Worm (Caenorhabditis elegans) whole organism, L4 larva: ENCODE measurements around the gene Y73C8C.3.

Source experiments
- F10B5.3 ChIP-seq: sonication (generic microtip); optimal IDR thresholded peaks from 2 replicates; lab custom pipeline; 2016; ENCODE audit warnings: mild to moderate bottlenecking, missing genetic modification characterization, missing compliant biosample characterization
- F26F4.8 ChIP-seq: fragments of 200-800 bp; sonication (Bioruptor generic); conservative IDR thresholded peaks from 2 replicates; pipeline ENCODE4 v1.3.6; 2022; ENCODE audit warnings: missing genetic modification characterization, missing compliant biosample characterization
- F44E2.7 ChIP-seq: fragments of 200-800 bp; sonication (Bioruptor generic); IDR thresholded peaks from 2 replicates; pipeline ENCODE4 v2.1.2; 2022; ENCODE audit warnings: missing genetic modification characterization, missing compliant biosample characterization
- F49E8.2 ChIP-seq: sonication (generic microtip); optimal IDR thresholded peaks from 2 replicates; lab custom pipeline; 2016; ENCODE audit warnings: missing compliant biosample characterization, mild to moderate bottlenecking, missing genetic modification characterization, borderline replicate concordance
- Y75B8A.6 ChIP-seq: fragments of 200-800 bp; sonication (Bioruptor generic); IDR thresholded peaks from 2 replicates; pipeline ENCODE4 v1.3.6; 2022; ENCODE audit warnings: missing genetic modification reagents, missing genetic modification characterization, missing compliant biosample characterization
- ZK546.5 ChIP-seq, 2 experiments: sonication (generic microtip); optimal IDR thresholded peaks; 2 replicates each; lab custom pipeline; 2017; ENCODE audit warnings: missing biosample characterization in 2 of 2, missing genetic modification characterization in 2 of 2
- aha-1 ChIP-seq: fragments of 150-350 bp; peaks from one replicate; lab custom pipeline; 2014; ENCODE audit warnings: missing biosample characterization, missing genetic modification characterization
- arid-1 ChIP-seq: fragments of 200-800 bp; sonication (Bioruptor generic); conservative IDR thresholded peaks from 2 replicates; pipeline ENCODE4 v1.3.6; 2022; ENCODE audit warnings: missing genetic modification reagents, missing genetic modification characterization, missing compliant biosample characterization
- ceh-28 ChIP-seq: fragments of 150-350 bp; optimal IDR thresholded peaks from 2 replicates; lab custom pipeline; 2014; ENCODE audit warnings: missing biosample characterization, missing genetic modification reagents, missing genetic modification characterization
- ceh-32 ChIP-seq: sonication (generic microtip); optimal IDR thresholded peaks from 2 replicates; lab custom pipeline; 2016; ENCODE audit warnings: mild to moderate bottlenecking, missing genetic modification characterization, missing compliant biosample characterization; ENCODE audit not compliant: poor library complexity
- ceh-82 ChIP-seq: sonication (generic microtip); optimal IDR thresholded peaks from 2 replicates; lab custom pipeline; 2017; ENCODE audit warnings: missing biosample characterization, missing genetic modification characterization
- daf-12 ChIP-seq: fragments of 150-350 bp; optimal IDR thresholded peaks from 2 replicates; lab custom pipeline; 2014; ENCODE audit warnings: missing biosample characterization, missing genetic modification reagents, missing genetic modification characterization
- dmd-6 ChIP-seq: fragments of 200-800 bp; sonication (Bioruptor generic); IDR thresholded peaks from 2 replicates; pipeline ENCODE4 v1.3.6; 2022; ENCODE audit warnings: missing genetic modification reagents, missing genetic modification characterization, missing compliant biosample characterization
- dmd-9 ChIP-seq: fragments of 200-800 bp; sonication (Bioruptor generic); IDR thresholded peaks from 2 replicates; pipeline ENCODE4 v1.3.6; 2022; ENCODE audit warnings: missing genetic modification reagents, missing genetic modification characterization, missing compliant biosample characterization
- egl-27 ChIP-seq: sonication (generic microtip); optimal IDR thresholded peaks from 3 replicates; lab custom pipeline; 2017; ENCODE audit warnings: missing biosample characterization, missing genetic modification reagents, missing genetic modification characterization
- fkh-10 ChIP-seq: fragments of 150-350 bp; optimal IDR thresholded peaks from 2 replicates; lab custom pipeline; 2014; ENCODE audit warnings: missing biosample characterization, missing genetic modification reagents, missing genetic modification characterization
- hlh-30 ChIP-seq: sonication (generic microtip); optimal IDR thresholded peaks from 2 replicates; lab custom pipeline; 2017; ENCODE audit warnings: antibody characterized with exemption, mild to moderate bottlenecking, missing genetic modification characterization, missing compliant biosample characterization; ENCODE audit not compliant: insufficient read depth
- hmg-1.1 ChIP-seq: fragments of 200-800 bp; sonication (Bioruptor generic); IDR thresholded peaks from 2 replicates; pipeline ENCODE4 v1.3.6; 2022; ENCODE audit warnings: missing genetic modification reagents, missing genetic modification characterization, missing compliant biosample characterization
- lin-39 ChIP-seq: fragments of 150-350 bp; optimal IDR thresholded peaks from 2 replicates; lab custom pipeline; 2014; ENCODE audit warnings: missing biosample characterization, missing genetic modification reagents, missing genetic modification characterization
- madf-5 ChIP-seq, 2 experiments: fragments of 200-800 bp; sonication (Bioruptor generic); IDR thresholded peaks; 2 replicates each; pipeline ENCODE4 v1.3.6; 2022; ENCODE audit warnings: missing compliant biosample characterization in 2 of 2, missing genetic modification characterization in 2 of 2
- mdt-29 ChIP-seq: fragments of 200-800 bp; sonication (Bioruptor generic); IDR thresholded peaks from 2 replicates; pipeline ENCODE4 v1.3.6; 2022; ENCODE audit warnings: missing genetic modification reagents, missing genetic modification characterization, missing compliant biosample characterization
- mep-1 ChIP-seq: fragments of 150-350 bp; sonication (generic microtip); optimal IDR thresholded peaks from 3 replicates; lab custom pipeline; 2014; ENCODE audit warnings: missing biosample characterization, missing genetic modification characterization
- mxl-2 ChIP-seq: fragments of 200-800 bp; sonication (Bioruptor generic); conservative IDR thresholded peaks from 2 replicates; pipeline ENCODE4 v1.3.6; 2022; ENCODE audit warnings: missing genetic modification reagents, missing genetic modification characterization, missing compliant biosample characterization
- nhr-11 ChIP-seq: fragments of 150-350 bp; optimal IDR thresholded peaks from 2 replicates; lab custom pipeline; 2014; ENCODE audit warnings: missing biosample characterization, missing genetic modification characterization
- nhr-111 ChIP-seq: fragments of 200-800 bp; sonication (Bioruptor generic); optimal IDR thresholded peaks from 2 replicates; lab custom pipeline; 2018; ENCODE audit warnings: mild to moderate bottlenecking, missing genetic modification characterization, missing compliant biosample characterization
- nhr-28 ChIP-seq: fragments of 150-350 bp; optimal IDR thresholded peaks from 2 replicates; lab custom pipeline; 2014; ENCODE audit warnings: missing biosample characterization, missing genetic modification characterization
- nhr-48 ChIP-seq: sonication (generic microtip); optimal IDR thresholded peaks from 2 replicates; lab custom pipeline; 2016; ENCODE audit warnings: mild to moderate bottlenecking, missing genetic modification characterization, missing compliant biosample characterization
- nhr-6 ChIP-seq: fragments of 150-350 bp; optimal IDR thresholded peaks from 2 replicates; lab custom pipeline; 2014; ENCODE audit warnings: missing biosample characterization, missing genetic modification characterization
- rbr-2 ChIP-seq: sonication (generic microtip); optimal IDR thresholded peaks from 2 replicates; lab custom pipeline; 2016; ENCODE audit warnings: missing genotype, missing genetic modification characterization, missing compliant biosample characterization
- sdz-12 ChIP-seq: fragments of 200-800 bp; sonication (Bioruptor generic); optimal IDR thresholded peaks from 2 replicates; lab custom pipeline; 2018; ENCODE audit warnings: mild to moderate bottlenecking, missing genetic modification characterization, missing compliant biosample characterization
- snpc-1.2 ChIP-seq: fragments of 200-800 bp; sonication (Bioruptor generic); IDR thresholded peaks from 2 replicates; pipeline ENCODE4 v1.3.6; 2022; ENCODE audit warnings: missing genetic modification reagents, missing genetic modification characterization, missing compliant biosample characterization
- snpc-4 ChIP-seq: fragments of 150-350 bp; optimal IDR thresholded peaks from 2 replicates; lab custom pipeline; 2014; ENCODE audit warnings: missing biosample characterization, missing genetic modification characterization
- spr-3 ChIP-seq: fragments of 200-800 bp; sonication (Bioruptor generic); optimal IDR thresholded peaks from 2 replicates; lab custom pipeline; 2018; ENCODE audit warnings: mild to moderate bottlenecking, missing genetic modification characterization, missing compliant biosample characterization
- tra-1 ChIP-seq: fragments of 200-800 bp; sonication (Bioruptor generic); IDR thresholded peaks from 2 replicates; pipeline ENCODE4 v1.3.6; 2022; ENCODE audit warnings: missing genetic modification reagents, missing genetic modification characterization, missing compliant biosample characterization
- unc-62 ChIP-seq, 3 experiments: fragments of 150-350 bp in 1 of 3; sonication (generic microtip); optimal IDR thresholded peaks in 2 of 3; peaks in 1 of 3; 1 replicate in 1 of 3; 2 replicates in 2 of 3; lab custom pipeline; 2014 to 2017; ENCODE audit warnings: missing biosample characterization in 3 of 3, missing genetic modification characterization in 3 of 3, missing genetic modification reagents in 3 of 3, missing genotype in 1 of 3
- ztf-7 ChIP-seq: fragments of 150-350 bp; optimal IDR thresholded peaks from 2 replicates; lab custom pipeline; 2014; ENCODE audit warnings: missing biosample characterization, missing genetic modification characterization

Y73C8C.3 gene

DNA sequence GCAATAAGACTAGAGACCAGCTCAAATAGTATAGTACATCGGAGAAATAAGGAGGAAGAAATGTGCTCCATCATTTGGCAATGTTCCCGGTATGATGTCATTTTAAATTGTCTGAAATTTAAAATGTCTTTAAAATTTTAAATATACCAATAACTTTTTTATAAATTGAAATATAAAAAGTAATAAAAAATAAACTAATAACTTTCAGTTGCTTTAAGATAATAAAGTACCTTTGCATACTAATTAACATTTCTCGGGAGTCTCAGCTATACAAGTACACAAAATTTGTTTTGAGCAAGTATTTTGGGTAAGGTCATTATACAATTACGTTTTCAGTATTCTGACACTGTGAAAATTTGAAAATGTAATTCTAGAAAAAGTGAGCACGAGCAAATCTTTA lies 36.8 kb downstream of the Y73C8C.3 start, which contains the start of gene srab-6:
Gene srab-6, minus strand, starts transcription at position 101 of the 400 bp plus-strand sequence.
- TF ChIP-seq lin-39 (tag; lab: Kevin White, UChicago) (no peak), nhr-111 (GFP tag; lab: Kevin White, UChicago) (no peak), F10B5.3 (no peak), nhr-28 (tag; lab: Kevin White, UChicago) (no peak)
- TF ChIP-seq, all 104 proteins: peak for 0

DNA sequence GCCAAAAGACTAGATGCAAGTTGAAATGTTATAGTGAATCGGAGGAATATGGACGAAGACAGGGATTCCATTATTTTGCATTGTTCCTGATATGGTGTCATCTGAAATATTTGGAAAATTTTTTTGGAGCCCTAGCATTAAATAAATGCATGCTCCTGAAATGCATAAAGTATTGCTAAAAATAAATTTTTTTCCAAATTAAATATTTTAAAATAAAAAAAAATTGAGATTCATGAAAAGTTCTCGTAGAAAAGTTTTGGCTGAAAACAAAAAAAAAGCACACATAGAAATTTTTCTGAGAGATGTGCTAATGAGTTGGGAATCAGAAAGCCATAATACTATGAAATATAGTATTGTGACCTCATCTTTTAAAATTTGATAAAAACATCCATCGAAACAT lies 40.0 kb downstream of the Y73C8C.3 start, which contains the start of gene srab-7:
Gene srab-7, minus strand, starts transcription at position 101 of the 400 bp plus-strand sequence.
- TF ChIP-seq hlh-30 (tag; lab: Kevin White, UChicago), result no peak
- TF ChIP-seq ZK546.5 (tag; optimal IDR thresholded peaks at IDR 0.05; lab: Kevin White, UChicago), result no peak
- TF ChIP-seq Y75B8A.6 (GFP tag; lab: Robert Waterston, UW), result no peak
- TF ChIP-seq F26F4.8 (GFP tag; lab: Robert Waterston, UW), result no peak
- TF ChIP-seq spr-3, result no peak
- no peak for TF ChIP-seq arid-1 (GFP tag; lab: Robert Waterston, UW)
- TF ChIP-seq mxl-2, result no peak
- no peak for TF ChIP-seq F44E2.7 (GFP tag; lab: Robert Waterston, UW)
- TF ChIP-seq nhr-6 (tag; lab: Kevin White, UChicago), result no peak
- TF ChIP-seq dmd-6 (GFP tag; lab: Robert Waterston, UW), result no peak
- TF ChIP-seq F49E8.2 (tag; lab: Kevin White, UChicago), result no peak
- TF ChIP-seq, all 104 proteins: peak for 0

ce11 chrV:3156786-3157185 lies 41.7 kb downstream of the Y73C8C.3 start, which contains the start of gene exh-1:
Gene exh-1, plus strand, starts transcription at chrV:3157086.
- TF ChIP-seq mdt-29 (GFP tag; lab: Robert Waterston, UW) (no peak), unc-62 (GFP tag; optimal IDR thresholded peaks at IDR 0.05 in 1 of 2; lab: Kevin White, UChicago) (peak in 1 of 2 experiments; percentile 78), unc-62 (tag; optimal IDR thresholded peaks at IDR 0.05; lab: Kevin White, UChicago) (no peak)

DNA sequence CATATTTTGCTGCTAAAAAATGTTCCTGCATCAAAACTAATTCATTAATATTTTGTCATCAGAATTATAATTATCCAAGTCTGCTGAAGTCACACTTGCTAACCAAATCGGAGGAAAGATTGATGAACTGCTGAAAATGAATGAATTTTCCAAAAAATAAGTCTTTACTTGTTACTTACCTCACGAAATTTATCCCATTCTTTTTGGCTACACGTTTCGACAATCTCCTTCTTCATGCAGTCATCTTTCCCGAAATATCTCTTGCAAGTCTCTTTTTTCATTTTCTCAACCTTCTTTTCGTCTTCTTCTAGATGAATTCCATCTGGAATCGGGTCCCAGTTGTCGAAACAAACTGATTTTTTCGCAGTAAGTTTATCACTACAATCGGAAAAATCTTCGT lies 43.3 kb downstream of the Y73C8C.3 start:
- no peak for TF ChIP-seq nhr-48 (tag; lab: Kevin White, UChicago)
- TF ChIP-seq ceh-28 (tag; lab: Kevin White, UChicago), result no peak
- TF ChIP-seq nhr-6 (tag; lab: Kevin White, UChicago), result no peak
- peak in 1 of 2 experiments; percentile 94 for TF ChIP-seq unc-62 (GFP tag; optimal IDR thresholded peaks at IDR 0.05 in 1 of 2; lab: Kevin White, UChicago)
- TF ChIP-seq unc-62 (tag; optimal IDR thresholded peaks at IDR 0.05; lab: Kevin White, UChicago), result no peak
- peak; percentile 6 for TF ChIP-seq aha-1 (tag; lab: Kevin White, UChicago)
- TF ChIP-seq nhr-28 (tag; lab: Kevin White, UChicago), result no peak

ce11 chrV:3159252-3159651 lies 44.2 kb downstream of the Y73C8C.3 start, which contains the start of gene C36C5.12:
Gene C36C5.12, minus strand, starts transcription at chrV:3159352.
- TF ChIP-seq dmd-9 (no peak), snpc-1.2 (GFP tag; lab: Robert Waterston, UW) (no peak), madf-5 (GFP tag; IDR thresholded peaks at IDR 0.05; lab: Robert Waterston, UW) (no peak), sdz-12 (GFP tag; lab: Kevin White, UChicago) (no peak), ceh-28 (tag; lab: Kevin White, UChicago) (no peak), nhr-48 (tag; lab: Kevin White, UChicago) (no peak), mep-1 (no peak), ztf-7 (no peak), ceh-32 (no peak), hmg-1.1 (GFP tag; lab: Robert Waterston, UW) (no peak), nhr-11 (tag; lab: Kevin White, UChicago) (no peak), rbr-2 (no peak), nhr-28 (tag; lab: Kevin White, UChicago) (no peak), nhr-6 (tag; lab: Kevin White, UChicago) (no peak), fkh-10 (GFP tag; lab: Kevin White, UChicago) (no peak), ceh-82 (tag; lab: Kevin White, UChicago) (no peak), daf-12 (tag; lab: Kevin White, UChicago) (no peak), egl-27 (tag; lab: Kevin White, UChicago) (no peak), snpc-4 (tag; lab: Kevin White, UChicago) (no peak), tra-1 (GFP tag; lab: Robert Waterston, UW) (no peak)
